Worm (Caenorhabditis elegans) whole organism, L2 larva: Measurements from ENCODE around the gene gck-1.

Source experiments
- C34F6.9 ChIP-seq: fragments of 150-350 bp; optimal IDR thresholded peaks from 2 replicates; lab custom pipeline; 2014; ENCODE audit warnings: missing biosample characterization, missing genetic modification characterization
- F13H6.1 ChIP-seq: sonication (generic microtip); optimal IDR thresholded peaks from 2 replicates; lab custom pipeline; 2016; ENCODE audit warnings: missing genetic modification characterization, missing compliant biosample characterization
- R02D3.7 ChIP-seq: fragments of 150-350 bp; optimal IDR thresholded peaks from 2 replicates; lab custom pipeline; 2014; ENCODE audit warnings: missing biosample characterization, missing genetic modification characterization
- ZK546.5 ChIP-seq: sonication (generic microtip); optimal IDR thresholded peaks from 2 replicates; lab custom pipeline; 2017; ENCODE audit warnings: missing biosample characterization, missing genetic modification characterization
- aly-2 ChIP-seq: fragments of 150-350 bp; optimal IDR thresholded peaks from 2 replicates; lab custom pipeline; 2014; ENCODE audit warnings: missing biosample characterization, missing genetic modification characterization
- ama-1 ChIP-seq: fragments of 150-350 bp; optimal IDR thresholded peaks from 2 replicates; lab custom pipeline; 2018; ENCODE audit warnings: inconsistent platforms
- ceh-16 ChIP-seq: fragments of 150-350 bp; optimal IDR thresholded peaks from 2 replicates; lab custom pipeline; 2014; ENCODE audit warnings: missing biosample characterization, missing genetic modification characterization
- crh-2 ChIP-seq: sonication (generic microtip); optimal IDR thresholded peaks from 2 replicates; lab custom pipeline; 2017; ENCODE audit warnings: missing biosample characterization, missing genetic modification characterization
- dmd-4 ChIP-seq: sonication (generic microtip); optimal IDR thresholded peaks from 2 replicates; lab custom pipeline; 2017; ENCODE audit warnings: missing biosample characterization, missing genetic modification characterization
- elt-1 ChIP-seq: fragments of 150-350 bp; optimal IDR thresholded peaks from 2 replicates; lab custom pipeline; 2014; ENCODE audit warnings: missing biosample characterization, missing genetic modification characterization
- fos-1 ChIP-seq: fragments of 150-350 bp; optimal IDR thresholded peaks from 2 replicates; lab custom pipeline; 2014; ENCODE audit warnings: missing biosample characterization, missing genetic modification characterization
- gmeb-1 ChIP-seq: fragments of 150-350 bp; optimal IDR thresholded peaks from 2 replicates; lab custom pipeline; 2014; ENCODE audit warnings: missing biosample characterization, missing genetic modification characterization
- lin-11 ChIP-seq: fragments of 150-350 bp; sonication (generic microtip); optimal IDR thresholded peaks from 2 replicates; lab custom pipeline; 2014; ENCODE audit warnings: missing biosample characterization, missing genetic modification characterization, inconsistent platforms, mixed read lengths
- lin-13 ChIP-seq: fragments of 150-350 bp; optimal IDR thresholded peaks from 2 replicates; lab custom pipeline; 2014; ENCODE audit warnings: missing biosample characterization, missing genetic modification reagents, missing genetic modification characterization
- lin-39 ChIP-seq: fragments of 150-350 bp; optimal IDR thresholded peaks from 2 replicates; lab custom pipeline; 2014; ENCODE audit warnings: missing biosample characterization, missing genetic modification reagents, missing genetic modification characterization
- lsy-2 ChIP-seq, 2 experiments: fragments of 150-350 bp in 1 of 2; sonication (generic microtip) in 1 of 2; optimal IDR thresholded peaks; 2 replicates each; lab custom pipeline; 2014 to 2017; ENCODE audit warnings: missing biosample characterization in 2 of 2, missing genetic modification characterization in 2 of 2
- mbf-1 ChIP-seq: sonication (generic microtip); optimal IDR thresholded peaks from 2 replicates; lab custom pipeline; 2017; ENCODE audit warnings: missing biosample characterization, missing genetic modification characterization
- mdl-1 ChIP-seq, 2 experiments: fragments of 150-350 bp in 1 of 2; sonication (generic microtip) in 1 of 2; optimal IDR thresholded peaks; 2 replicates each; lab custom pipeline; 2017; ENCODE audit warnings: missing biosample characterization in 2 of 2, missing genetic modification characterization in 2 of 2
- nhr-10 ChIP-seq: sonication (generic microtip); optimal IDR thresholded peaks from 2 replicates; lab custom pipeline; 2017; ENCODE audit warnings: missing biosample characterization, missing genetic modification characterization
- nhr-12 ChIP-seq: fragments of 150-350 bp; optimal IDR thresholded peaks from 2 replicates; lab custom pipeline; 2014; ENCODE audit warnings: missing biosample characterization, missing genetic modification characterization
- nhr-129 ChIP-seq: fragments of 150-350 bp; optimal IDR thresholded peaks from 2 replicates; lab custom pipeline; 2014; ENCODE audit warnings: missing biosample characterization, missing genetic modification characterization
- nhr-23 ChIP-seq: fragments of 150-350 bp; optimal IDR thresholded peaks from 2 replicates; lab custom pipeline; 2014; ENCODE audit warnings: missing biosample characterization, missing genetic modification reagents, missing genetic modification characterization
- nhr-237 ChIP-seq: fragments of 150-350 bp; optimal IDR thresholded peaks from 2 replicates; lab custom pipeline; 2014; ENCODE audit warnings: missing biosample characterization, missing genetic modification characterization
- nhr-25 ChIP-seq: fragments of 150-350 bp; sonication (generic microtip); optimal IDR thresholded peaks from 3 replicates; lab custom pipeline; 2014; ENCODE audit warnings: missing biosample characterization, missing genetic modification characterization
- peb-1 ChIP-seq: fragments of 150-350 bp; optimal IDR thresholded peaks from 2 replicates; lab custom pipeline; 2014; ENCODE audit warnings: missing biosample characterization, missing genetic modification characterization
- sem-4 ChIP-seq: fragments of 150-350 bp; optimal IDR thresholded peaks from 2 replicates; lab custom pipeline; 2014; ENCODE audit warnings: missing biosample characterization, missing genetic modification reagents, missing genetic modification characterization
- sma-3 ChIP-seq: sonication (generic microtip); optimal IDR thresholded peaks from 2 replicates; lab custom pipeline; 2016; ENCODE audit warnings: missing genetic modification reagents, missing genetic modification characterization, missing compliant biosample characterization
- sma-9 ChIP-seq, 2 experiments: fragments of 150-350 bp in 1 of 2; sonication (generic microtip) in 1 of 2; optimal IDR thresholded peaks; 2 replicates each; lab custom pipeline; 2014 to 2016; ENCODE audit warnings: missing genetic modification characterization in 2 of 2, mild to moderate bottlenecking in 1 of 2, missing biosample characterization in 1 of 2, missing compliant biosample characterization in 1 of 2, missing genetic modification reagents in 1 of 2, moderate library complexity in 1 of 2
- snpc-4 ChIP-seq: fragments of 150-350 bp; optimal IDR thresholded peaks from 2 replicates; lab custom pipeline; 2014; ENCODE audit warnings: missing biosample characterization, missing genetic modification characterization
- unc-55 ChIP-seq: fragments of 150-350 bp; sonication (generic microtip); optimal IDR thresholded peaks from 3 replicates; lab custom pipeline; 2014; ENCODE audit warnings: missing biosample characterization, missing genetic modification reagents, missing genetic modification characterization
- zag-1 ChIP-seq: fragments of 150-350 bp; optimal IDR thresholded peaks from 2 replicates; lab custom pipeline; 2014; ENCODE audit warnings: missing biosample characterization, missing genetic modification characterization
- ztf-1 ChIP-seq: fragments of 200-800 bp; sonication (Bioruptor generic); conservative IDR thresholded peaks from 2 replicates; pipeline ENCODE4 v1.3.6; 2022; ENCODE audit warnings: missing genetic modification characterization, missing compliant biosample characterization
- ztf-11 ChIP-seq: sonication (generic microtip); optimal IDR thresholded peaks from 2 replicates; lab custom pipeline; 2017; ENCODE audit warnings: missing biosample characterization, missing genetic modification characterization
- ztf-4 ChIP-seq: fragments of 150-350 bp; optimal IDR thresholded peaks from 2 replicates; lab custom pipeline; 2014; ENCODE audit warnings: missing biosample characterization, missing genetic modification characterization

The gck-1 gene

ce11 chrV:8906896-8907295 lies 40.7 kb upstream of the gck-1 start, which contains the start of gene frpr-11:
Gene frpr-11 (plus strand): TSS chrV:8907196.
- TF ChIP-seq sma-3 (GFP tag; lab: Kevin White, UChicago) (no peak), ceh-16 (tag; lab: Kevin White, UChicago) (no peak), peb-1 (tag; lab: Kevin White, UChicago) (no peak), nhr-12 (tag; lab: Kevin White, UChicago) (no peak), nhr-23 (tag; lab: Kevin White, UChicago) (no peak), nhr-237 (tag; lab: Kevin White, UChicago) (no peak), nhr-25 (no peak), lsy-2 (tag; optimal IDR thresholded peaks at IDR 0.05; lab: Kevin White, UChicago) (no peak), C34F6.9 (tag; lab: Kevin White, UChicago) (no peak), crh-2 (tag; lab: Kevin White, UChicago) (no peak), lin-13 (GFP tag; lab: Kevin White, UChicago) (no peak), ztf-4 (tag; lab: Kevin White, UChicago) (no peak), lin-39 (no peak), snpc-4 (tag; lab: Kevin White, UChicago) (no peak), fos-1 (tag; lab: Kevin White, UChicago) (no peak), unc-55 (GFP tag; lab: Kevin White, UChicago) (no peak), ztf-11 (tag; lab: Kevin White, UChicago) (no peak)

- TF ChIP-seq lin-11 (tag; lab: Kevin White, UChicago) (no peak), lin-13 (GFP tag; lab: Kevin White, UChicago) (no peak), nhr-237 (tag; lab: Kevin White, UChicago) (no peak), snpc-4 (tag; lab: Kevin White, UChicago) (no peak), R02D3.7 (tag; lab: Kevin White, UChicago) (no peak), mbf-1 (tag; lab: Kevin White, UChicago) (no peak), mdl-1 (tag; optimal IDR thresholded peaks at IDR 0.05; lab: Kevin White, UChicago) (no peak), elt-1 (tag; lab: Kevin White, UChicago) (no peak), aly-2 (tag; lab: Kevin White, UChicago) (no peak), sem-4 (no peak)
Observed at ce11 chrV:8913940-8914339, 33.7 kb upstream of the gck-1 start, which contains the start of gene mod-1. Gene mod-1 (minus strand): TSS chrV:8914040.

- TF ChIP-seq F13H6.1 (tag; lab: Kevin White, UChicago) (peak; percentile 12), fos-1 (tag; lab: Kevin White, UChicago) (peak; percentile 7), lin-13 (GFP tag; lab: Kevin White, UChicago) (no peak), nhr-129 (peak; percentile 33), sma-9 (GFP tag; optimal IDR thresholded peaks at IDR 0.05; lab: Kevin White, UChicago) (no peak), sma-9 (tag; optimal IDR thresholded peaks at IDR 0.05; lab: Kevin White, UChicago) (no peak), dmd-4 (tag; lab: Kevin White, UChicago) (no peak), lsy-2 (tag; optimal IDR thresholded peaks at IDR 0.05; lab: Kevin White, UChicago) (peak in 1 of 2 experiments; percentile 18)
Observed at ce11 chrV:8922781-8923180, 24.8 kb upstream of the gck-1 start, which contains the start of gene ttr-47. Gene ttr-47 (plus strand): TSS chrV:8923088.

- TF ChIP-seq nhr-10 (tag; lab: Kevin White, UChicago) = no peak
- TF ChIP-seq crh-2 (tag; lab: Kevin White, UChicago) = no peak
- no peak for TF ChIP-seq ZK546.5 (tag; lab: Kevin White, UChicago)
- no peak for TF ChIP-seq lin-39
- no peak for TF ChIP-seq ama-1 (lab: Kevin White, UChicago)
- no peak for TF ChIP-seq mdl-1 (tag; optimal IDR thresholded peaks at IDR 0.05; lab: Kevin White, UChicago)
- TF ChIP-seq elt-1 (tag; lab: Kevin White, UChicago) = no peak
Observed at ce11 chrV:8927715-8928114, 19.9 kb upstream of the gck-1 start.

ce11 chrV:8928967-8929366 lies 18.6 kb upstream of the gck-1 start, which contains the start of gene H14N18.4:
Gene H14N18.4 (minus strand): TSS chrV:8928978.
- no peak for TF ChIP-seq gmeb-1 (tag; lab: Kevin White, UChicago)

ce11 chrV:8932318-8932717 lies 15.3 kb upstream of the gck-1 start, which contains the start of gene H14N18.2:
Gene H14N18.2 (plus strand): TSS chrV:8932618.
- TF ChIP-seq aly-2 (tag; lab: Kevin White, UChicago) (no peak), ztf-1 (GFP tag; lab: Robert Waterston, UW) (no peak), zag-1 (tag; lab: Kevin White, UChicago) (no peak)
- TF ChIP-seq, all 48 proteins: peak for 0
